Fruit fly (Drosophila melanogaster) whole organism, embryonic: ENCODE data around the gene ND-39.
A peak's percentile ranks its signal among the peaks of the same experiment; 100 is the strongest.

Experiments
- ATbp ChIP-seq: fragments of 200-800 bp; sonication (Bioruptor generic); optimal IDR thresholded peaks from 2 replicates; lab custom pipeline; 2017; ENCODE audit warnings: missing biosample characterization, mild to moderate bottlenecking, missing genetic modification characterization, missing genetic modification reagents
- Abd-B ChIP-seq: fragments of 200-800 bp; sonication (Bioruptor generic); optimal IDR thresholded peaks from 2 replicates; lab custom pipeline; 2018; ENCODE audit warnings: missing biosample characterization, mild to moderate bottlenecking, missing genetic modification characterization, moderate library complexity
- BtbVII ChIP-seq: fragments of 200-800 bp; sonication (Bioruptor generic); optimal IDR thresholded peaks from 3 replicates; lab custom pipeline; 2017; ENCODE audit warnings: missing biosample characterization, mild to moderate bottlenecking, missing genetic modification characterization
- CG10147 ChIP-seq: fragments of 200-800 bp; sonication (Bioruptor generic); optimal IDR thresholded peaks from 2 replicates; lab custom pipeline; 2019; ENCODE audit warnings: missing biosample characterization, mild to moderate bottlenecking, missing genetic modification characterization, moderate library complexity
- CG11695 ChIP-seq: fragments of 200-800 bp; sonication (Bioruptor generic); IDR thresholded peaks from 3 replicates; pipeline ENCODE4 v1.3.6; 2022; ENCODE audit warnings: missing biosample characterization, missing genetic modification characterization
- CG12659 ChIP-seq: fragments of 200-800 bp; sonication (Bioruptor generic); optimal IDR thresholded peaks from 3 replicates; lab custom pipeline; 2017; ENCODE audit warnings: mild to moderate bottlenecking, missing biosample characterization, missing genetic modification reagents, missing genetic modification characterization
- CG13123 ChIP-seq: fragments of 200-800 bp; sonication (Bioruptor generic); optimal IDR thresholded peaks from 2 replicates; lab custom pipeline; 2016; ENCODE audit warnings: missing biosample characterization, missing genetic modification characterization
- CG15269 ChIP-seq: fragments of 200-800 bp; sonication (Bioruptor generic); optimal IDR thresholded peaks from 2 replicates; lab custom pipeline; 2018; ENCODE audit warnings: missing biosample characterization, mild to moderate bottlenecking, missing genetic modification characterization, moderate library complexity
- CG18011 ChIP-seq: fragments of 200-800 bp; sonication (Bioruptor generic); optimal IDR thresholded peaks from 2 replicates; lab custom pipeline; 2017; ENCODE audit warnings: missing biosample characterization, missing genetic modification characterization, mild to moderate bottlenecking, moderate library complexity, missing genotype
- CG18599 ChIP-seq: fragments of 200-800 bp; sonication (Bioruptor generic); optimal IDR thresholded peaks from 3 replicates; lab custom pipeline; 2017; ENCODE audit warnings: missing biosample characterization, missing genetic modification characterization, mild to moderate bottlenecking, moderate library complexity, missing genetic modification reagents
- CG18619 ChIP-seq: fragments of 200-800 bp; sonication (Bioruptor generic); optimal IDR thresholded peaks from 3 replicates; lab custom pipeline; 2017; ENCODE audit warnings: missing biosample characterization, mild to moderate bottlenecking, missing genetic modification characterization
- CG2202 ChIP-seq: fragments of 200-800 bp; sonication (Bioruptor generic); optimal IDR thresholded peaks from 2 replicates; lab custom pipeline; 2018; ENCODE audit warnings: missing biosample characterization, mild to moderate bottlenecking, missing genetic modification characterization
- CG31224 ChIP-seq: fragments of 200-800 bp; sonication (Bioruptor generic); IDR thresholded peaks from 2 replicates; pipeline ENCODE4 v1.3.6; 2022; ENCODE audit warnings: missing biosample characterization, missing genetic modification characterization
- CG3407 ChIP-seq: fragments of 200-800 bp; sonication (Bioruptor generic); optimal IDR thresholded peaks from 2 replicates; lab custom pipeline; 2018; ENCODE audit warnings: missing biosample characterization, mild to moderate bottlenecking, missing genetic modification characterization
- CG43689 ChIP-seq: fragments of 200-800 bp; sonication (Bioruptor generic); IDR thresholded peaks from 2 replicates; pipeline ENCODE4 v1.3.6; 2022; ENCODE audit warnings: missing biosample characterization, missing genetic modification characterization
- CG6683 ChIP-seq: fragments of 200-800 bp; sonication (Bioruptor generic); optimal IDR thresholded peaks from 2 replicates; lab custom pipeline; 2017; ENCODE audit warnings: missing biosample characterization, mild to moderate bottlenecking, missing genetic modification characterization, missing genetic modification reagents
- CG7271 ChIP-seq: fragments of 200-800 bp; sonication (Bioruptor generic); optimal IDR thresholded peaks from 2 replicates; lab custom pipeline; 2018; ENCODE audit warnings: missing biosample characterization, mild to moderate bottlenecking, missing genetic modification characterization, moderate library complexity
- CG8388 ChIP-seq: fragments of 200-800 bp; sonication (Bioruptor generic); optimal IDR thresholded peaks from 2 replicates; lab custom pipeline; 2019; ENCODE audit warnings: missing biosample characterization, mild to moderate bottlenecking, missing genetic modification characterization, moderate library complexity
- CG9797 ChIP-seq: fragments of 200-800 bp; sonication (Bioruptor generic); optimal IDR thresholded peaks from 3 replicates; lab custom pipeline; 2018; ENCODE audit warnings: missing biosample characterization, mild to moderate bottlenecking, missing genetic modification characterization
- CkIIα-i1 ChIP-seq: fragments of 200-800 bp; sonication (Bioruptor generic); IDR thresholded peaks from 2 replicates; pipeline ENCODE4 v1.3.6; 2022; ENCODE audit warnings: missing biosample characterization, missing genetic modification characterization
- CoRest ChIP-seq: fragments of 200-800 bp; sonication (Bioruptor generic); optimal IDR thresholded peaks from 3 replicates; lab custom pipeline; 2018; ENCODE audit warnings: missing biosample characterization, mild to moderate bottlenecking, missing genetic modification characterization, moderate library complexity
- CrebB ChIP-seq: fragments of 200-800 bp; sonication (Bioruptor generic); optimal IDR thresholded peaks from 3 replicates; lab custom pipeline; 2018; ENCODE audit warnings: missing biosample characterization, mild to moderate bottlenecking, missing genetic modification characterization
- Dip3 ChIP-seq: fragments of 200-800 bp; sonication (Bioruptor generic); optimal IDR thresholded peaks from 3 replicates; lab custom pipeline; 2016; ENCODE audit warnings: missing biosample characterization, missing genetic modification characterization
- Fer3 ChIP-seq: fragments of 200-800 bp; sonication (Bioruptor generic); optimal IDR thresholded peaks from 2 replicates; lab custom pipeline; 2018; ENCODE audit warnings: missing biosample characterization, mild to moderate bottlenecking, missing genetic modification characterization, moderate library complexity
- Hand ChIP-seq: fragments of 200-800 bp; sonication (Bioruptor generic); optimal IDR thresholded peaks from 2 replicates; lab custom pipeline; 2017; ENCODE audit warnings: mild to moderate bottlenecking, missing biosample characterization, missing genetic modification reagents, missing genetic modification characterization
- Hmr ChIP-seq: fragments of 200-800 bp; sonication (Bioruptor generic); optimal IDR thresholded peaks from 3 replicates; lab custom pipeline; 2017; ENCODE audit warnings: mild to moderate bottlenecking, missing biosample characterization, missing genetic modification reagents, missing genetic modification characterization
- Hr39 ChIP-seq: fragments of >200 bp; optimal IDR thresholded peaks from 2 replicates; lab custom pipeline; 2017
- Hr51 ChIP-seq, 2 experiments: fragments of 200-800 bp; sonication (Bioruptor generic); optimal IDR thresholded peaks; 2 replicates in 1 of 2; 3 replicates in 1 of 2; lab custom pipeline; 2016 to 2018; ENCODE audit warnings: missing biosample characterization in 2 of 2, missing genetic modification characterization in 2 of 2, mild to moderate bottlenecking in 1 of 2, moderate library complexity in 1 of 2
- Med ChIP-seq: fragments of 200-800 bp; sonication (Bioruptor generic); peaks from one replicate; lab custom pipeline; 2016; ENCODE audit warnings: missing biosample characterization, missing genetic modification characterization, mild to moderate bottlenecking, inconsistent platforms, moderate library complexity
- Myb ChIP-seq: fragments of 200-800 bp; sonication (Bioruptor generic); optimal IDR thresholded peaks from 2 replicates; lab custom pipeline; 2016; ENCODE audit warnings: missing biosample characterization, missing genetic modification characterization
- Opbp ChIP-seq: fragments of 200-800 bp; sonication (Bioruptor generic); IDR thresholded peaks from 3 replicates; pipeline ENCODE4 v1.3.6; 2022; ENCODE audit warnings: missing biosample characterization, missing genetic modification characterization; ENCODE audit not compliant: partially characterized antibody
- Rfx ChIP-seq: fragments of 200-800 bp; sonication (Bioruptor generic); IDR thresholded peaks from 2 replicates; pipeline ENCODE4 v1.3.6; 2022; ENCODE audit warnings: missing biosample characterization, missing genetic modification characterization
- Rx ChIP-seq: fragments of 200-800 bp; sonication (Bioruptor generic); IDR thresholded peaks from 2 replicates; pipeline ENCODE4 v1.3.6; 2022; ENCODE audit warnings: missing biosample characterization, missing genetic modification characterization
- Sin3A ChIP-seq: fragments of >200 bp; optimal IDR thresholded peaks from 2 replicates; lab custom pipeline; 2018
- Sox102F ChIP-seq: fragments of 200-800 bp; sonication (Bioruptor generic); optimal IDR thresholded peaks from 2 replicates; lab custom pipeline; 2018; ENCODE audit warnings: missing biosample characterization, mild to moderate bottlenecking, missing genetic modification characterization, moderate library complexity
- Sry-δ ChIP-seq: fragments of 200-800 bp; sonication (Bioruptor generic); optimal IDR thresholded peaks from 2 replicates; lab custom pipeline; 2016; ENCODE audit warnings: missing biosample characterization, missing genetic modification characterization
- bab2 ChIP-seq: fragments of 200-800 bp; sonication (Bioruptor generic); optimal IDR thresholded peaks from 2 replicates; lab custom pipeline; 2016; ENCODE audit warnings: missing biosample characterization, missing genetic modification characterization
- bowl ChIP-seq: fragments of 200-800 bp; sonication (Bioruptor generic); IDR thresholded peaks from 2 replicates; pipeline ENCODE4 v1.3.6; 2022; ENCODE audit warnings: missing biosample characterization, missing genetic modification characterization
- dmrt99B ChIP-seq: fragments of 200-800 bp; sonication (Bioruptor generic); optimal IDR thresholded peaks from 2 replicates; lab custom pipeline; 2018; ENCODE audit warnings: missing biosample characterization, mild to moderate bottlenecking, missing genetic modification characterization, moderate library complexity
- ems ChIP-seq: fragments of 200-800 bp; sonication (Bioruptor generic); optimal IDR thresholded peaks from 3 replicates; lab custom pipeline; 2016; ENCODE audit warnings: missing biosample characterization, missing genetic modification characterization
- gce ChIP-seq: fragments of 200-800 bp; sonication (Bioruptor generic); IDR thresholded peaks from 3 replicates; pipeline ENCODE4 v1.3.6; 2022; ENCODE audit warnings: missing biosample characterization, missing genetic modification characterization
- gfzf ChIP-seq: fragments of 200-800 bp; sonication (Bioruptor generic); optimal IDR thresholded peaks from 2 replicates; lab custom pipeline; 2016; ENCODE audit warnings: missing biosample characterization, mild to moderate bottlenecking, missing genetic modification characterization, moderate library complexity
- kay ChIP-seq: fragments of 200-800 bp; sonication (Bioruptor generic); optimal IDR thresholded peaks from 2 replicates; lab custom pipeline; 2016; ENCODE audit warnings: missing biosample characterization, missing genetic modification characterization
- lov ChIP-seq, 2 experiments: fragments of 200-800 bp in 1 of 2; fragments of >200 bp in 1 of 2; sonication (Bioruptor generic) in 1 of 2; IDR thresholded peaks in 1 of 2; optimal IDR thresholded peaks in 1 of 2; 2 replicates in 1 of 2; 3 replicates in 1 of 2; pipeline versions ENCODE4 v1.3.6 to Lab custom; 2017 to 2022; ENCODE audit warnings: missing biosample characterization in 1 of 2, missing genetic modification characterization in 1 of 2
- nom ChIP-seq: fragments of 200-800 bp; sonication (Bioruptor generic); optimal IDR thresholded peaks from 2 replicates; lab custom pipeline; 2017; ENCODE audit warnings: missing biosample characterization, missing genetic modification characterization, mild to moderate bottlenecking, moderate library complexity, missing genetic modification reagents
- pnt ChIP-seq: fragments of 200-800 bp; sonication (Bioruptor generic); optimal IDR thresholded peaks from 3 replicates; lab custom pipeline; 2016; ENCODE audit warnings: missing biosample characterization, missing genetic modification characterization
- sc ChIP-seq, 3 experiments: fragments of >200 bp in 2 of 3; fragments of 200-800 bp in 1 of 3; sonication (Bioruptor generic) in 1 of 3; optimal IDR thresholded peaks; 2 replicates in 2 of 3; 3 replicates in 1 of 3; lab custom pipeline; 2017; ENCODE audit warnings: mild to moderate bottlenecking in 1 of 3, missing biosample characterization in 1 of 3, missing genetic modification characterization in 1 of 3, missing genetic modification reagents in 1 of 3
- sr ChIP-seq: fragments of 200-800 bp; sonication (Bioruptor generic); IDR thresholded peaks from 3 replicates; pipeline ENCODE4 v1.3.6; 2022; ENCODE audit warnings: missing biosample characterization, missing genetic modification characterization

ND-39 gene

dm6 chr3L:20494262-20494601 is 2.4 kb downstream of the ND-39 start (continued):
- TF ChIP-seq Sox102F (GFP tag; lab: Kevin White, UChicago) (peak; percentile 39), CoRest (tag; lab: Kevin White, UChicago) (peak; percentile 62), CG6683 (GFP tag; lab: Kevin White, UChicago) (no peak), Med (GFP tag; lab: Kevin White, UChicago) (peak; percentile 64), gce (no peak), Hr39 (no peak), CG18599 (GFP tag; lab: Kevin White, UChicago) (no peak), dmrt99B (tag; lab: Kevin White, UChicago) (peak; percentile 54), CG11695 (GFP tag; lab: Robert Waterston, UW) (no peak), CG3407 (GFP tag; lab: Kevin White, UChicago) (no peak), Hmr (GFP tag; lab: Kevin White, UChicago) (no peak), CkIIα-i1 (GFP tag; lab: Robert Waterston, UW) (no peak), bowl (GFP tag; lab: Robert Waterston, UW) (no peak), CG15269 (peak; percentile 43), CG31224 (GFP tag; lab: Robert Waterston, UW) (no peak), Sin3A (no peak), nom (GFP tag; lab: Kevin White, UChicago) (no peak), CG18619 (GFP tag; lab: Kevin White, UChicago) (peak; percentile 28), Hr51 (GFP tag; optimal IDR thresholded peaks at IDR 0.05; lab: Kevin White, UChicago) (peak in 1 of 2 experiments; percentile 36), CG43689 (no peak), Sry-δ (no peak)

- peak; percentile 98 for TF ChIP-seq Myb (GFP tag; lab: Kevin White, UChicago)
- no peak for TF ChIP-seq CG2202 (tag; lab: Kevin White, UChicago)
- peak; percentile 84 for TF ChIP-seq gfzf (GFP tag; lab: Kevin White, UChicago)
- no peak for TF ChIP-seq Rx (GFP tag; lab: Robert Waterston, UW)
- no peak for TF ChIP-seq CG8388
- no peak for TF ChIP-seq kay (GFP tag; lab: Kevin White, UChicago)
- TF ChIP-seq CG12659 (GFP tag; lab: Kevin White, UChicago) = peak; percentile 22
- peak; percentile 2 for TF ChIP-seq Abd-B (GFP tag; lab: Kevin White, UChicago)
- no peak for TF ChIP-seq CG18011 (GFP tag; lab: Kevin White, UChicago)
- TF ChIP-seq pnt (GFP tag; lab: Kevin White, UChicago) = no peak
- no peak for TF ChIP-seq lov (optimal IDR thresholded peaks at IDR 0.05; lab: Kevin White, UChicago)
- TF ChIP-seq lov (GFP tag; IDR thresholded peaks at IDR 0.05; lab: Robert Waterston, UW) = no peak
- no peak for TF ChIP-seq bab2
- peak; percentile 7 for TF ChIP-seq CrebB (tag; lab: Kevin White, UChicago)
- TF ChIP-seq BtbVII (GFP tag; lab: Kevin White, UChicago) = no peak
- no peak for TF ChIP-seq Hand (GFP tag; lab: Kevin White, UChicago)
- TF ChIP-seq CG13123 (GFP tag; lab: Kevin White, UChicago) = no peak
- no peak for TF ChIP-seq ATbp (GFP tag; lab: Kevin White, UChicago)
- no peak for TF ChIP-seq Opbp (GFP tag; lab: Robert Waterston, UW)
- TF ChIP-seq Rfx (GFP tag; lab: Robert Waterston, UW) = no peak
- no peak for TF ChIP-seq CG7271 (tag; lab: Kevin White, UChicago)
- peak; percentile 68 for TF ChIP-seq CG9797
- no peak for TF ChIP-seq sr (GFP tag; lab: Robert Waterston, UW)
- no peak for TF ChIP-seq Dip3 (GFP tag; lab: Kevin White, UChicago)
- TF ChIP-seq Fer3 = no peak
- TF ChIP-seq ems (GFP tag; lab: Kevin White, UChicago) = no peak
- no peak for TF ChIP-seq CG10147 (GFP tag; lab: Kevin White, UChicago)
- TF ChIP-seq Sry-δ = peak; percentile 5
- no peak for TF ChIP-seq sc (optimal IDR thresholded peaks at IDR 0.05; lab: Kevin White, UChicago)
- no peak for TF ChIP-seq sc (GFP tag; optimal IDR thresholded peaks at IDR 0.05; lab: Kevin White, UChicago)
Observed at dm6 chr3L:20494780-20495591, 3.1 kb downstream of the ND-39 start, which contains the start of gene ZnT77C. ZnT77C (minus strand) TSS chr3L:20494921.
